Worm (Caenorhabditis elegans) whole organism, young adult: ENCODE measurements around the gene hpo-28.

Source experiments
- B0019.2 ChIP-seq: fragments of 200-800 bp; sonication (Bioruptor generic); conservative IDR thresholded peaks from 2 replicates; pipeline ENCODE4 v1.3.6; 2022; ENCODE audit warnings: missing genetic modification reagents, missing genetic modification characterization, missing compliant biosample characterization
- B0261.1 ChIP-seq: sonication (generic microtip); optimal IDR thresholded peaks from 2 replicates; lab custom pipeline; 2016; ENCODE audit warnings: mild to moderate bottlenecking, missing genetic modification characterization, moderate library complexity, missing compliant biosample characterization
- D2030.7 ChIP-seq: fragments of 200-800 bp; sonication (Bioruptor generic); IDR thresholded peaks from 2 replicates; pipeline ENCODE4 v1.3.6; 2022; ENCODE audit warnings: missing genetic modification reagents, missing genetic modification characterization, missing compliant biosample characterization
- F10E7.11 ChIP-seq: sonication (generic microtip); optimal IDR thresholded peaks from 2 replicates; lab custom pipeline; 2017; ENCODE audit warnings: mild to moderate bottlenecking, missing genetic modification characterization, moderate library complexity, missing compliant biosample characterization
- F23B12.7 ChIP-seq: sonication (generic microtip); optimal IDR thresholded peaks from 2 replicates; lab custom pipeline; 2017; ENCODE audit warnings: missing genetic modification characterization, mild to moderate bottlenecking, missing compliant biosample characterization, antibody characterized with exemption, moderate library complexity; ENCODE audit not compliant: insufficient read depth
- F33H1.4 ChIP-seq: fragments of 200-800 bp; sonication (Bioruptor generic); IDR thresholded peaks from 2 replicates; pipeline ENCODE4 v1.3.6; 2022; ENCODE audit warnings: missing genetic modification reagents, missing genetic modification characterization, missing compliant biosample characterization
- F39B2.1 ChIP-seq: fragments of 200-800 bp; sonication (Bioruptor generic); IDR thresholded peaks from 2 replicates; pipeline ENCODE4 v1.3.6; 2022; ENCODE audit warnings: missing genetic modification reagents, missing genetic modification characterization, missing compliant biosample characterization
- F57A8.1 ChIP-seq: fragments of 200-800 bp; sonication (Bioruptor generic); optimal IDR thresholded peaks from 2 replicates; lab custom pipeline; 2018; ENCODE audit warnings: mild to moderate bottlenecking, missing genetic modification characterization, moderate library complexity, missing compliant biosample characterization
- K12H6.12 ChIP-seq: fragments of 200-800 bp; sonication (Bioruptor generic); optimal IDR thresholded peaks from 2 replicates; lab custom pipeline; 2018; ENCODE audit warnings: mild to moderate bottlenecking, missing genetic modification characterization, missing compliant biosample characterization
- Y53F4B.3 ChIP-seq: fragments of 200-800 bp; sonication (Bioruptor generic); IDR thresholded peaks from 2 replicates; pipeline ENCODE4 v1.3.6; 2022; ENCODE audit warnings: missing genetic modification reagents, missing genetic modification characterization, missing compliant biosample characterization
- Y67H2A.10 ChIP-seq: fragments of 200-800 bp; sonication (Bioruptor generic); conservative IDR thresholded peaks from 2 replicates; pipeline ENCODE4 v1.3.6; 2022; ENCODE audit warnings: missing genetic modification reagents, missing genetic modification characterization, missing compliant biosample characterization
- Y79H2A.3 ChIP-seq: fragments of 200-800 bp; sonication (Bioruptor generic); conservative IDR thresholded peaks from 2 replicates; pipeline ENCODE4 v1.3.6; 2022; ENCODE audit warnings: missing genetic modification reagents, missing genetic modification characterization, missing compliant biosample characterization
- Y95B8A.8 ChIP-seq: fragments of 200-800 bp; sonication (Bioruptor generic); IDR thresholded peaks from 2 replicates; pipeline ENCODE4 v1.3.6; 2022; ENCODE audit warnings: missing genetic modification reagents, missing genetic modification characterization, missing compliant biosample characterization
- athp-1 ChIP-seq: sonication (generic microtip); optimal IDR thresholded peaks from 2 replicates; lab custom pipeline; 2017; ENCODE audit warnings: mild to moderate bottlenecking, missing genetic modification characterization, missing compliant biosample characterization
- attf-6 ChIP-seq: fragments of 200-800 bp; sonication (Bioruptor generic); IDR thresholded peaks from 2 replicates; pipeline ENCODE4 v1.3.6; 2022; ENCODE audit warnings: missing genetic modification reagents, missing genetic modification characterization, missing compliant biosample characterization
- ccch-3 ChIP-seq: fragments of 200-800 bp; sonication (Bioruptor generic); optimal IDR thresholded peaks from 2 replicates; lab custom pipeline; 2018; ENCODE audit warnings: mild to moderate bottlenecking, missing genetic modification characterization, missing compliant biosample characterization
- ceh-27 ChIP-seq: fragments of 200-800 bp; sonication (Bioruptor generic); optimal IDR thresholded peaks from 2 replicates; lab custom pipeline; 2018; ENCODE audit warnings: mild to moderate bottlenecking, missing genetic modification characterization, moderate library complexity, missing compliant biosample characterization
- ceh-58 ChIP-seq: fragments of 200-800 bp; sonication (Bioruptor generic); IDR thresholded peaks from 2 replicates; pipeline ENCODE4 v1.3.6; 2022; ENCODE audit warnings: missing genetic modification characterization, missing compliant biosample characterization
- ceh-91 ChIP-seq: fragments of 200-800 bp; sonication (Bioruptor generic); IDR thresholded peaks from 2 replicates; pipeline ENCODE4 v1.3.6; 2022; ENCODE audit warnings: missing genetic modification reagents, missing genetic modification characterization, missing compliant biosample characterization
- dpl-1 ChIP-seq: fragments of 150-350 bp; optimal IDR thresholded peaks from 2 replicates; lab custom pipeline; 2014; ENCODE audit warnings: missing biosample characterization, missing genetic modification reagents, missing genetic modification characterization
- efl-1 ChIP-seq: fragments of 150-350 bp; optimal IDR thresholded peaks from 2 replicates; lab custom pipeline; 2014; ENCODE audit warnings: missing biosample characterization, missing genetic modification reagents, missing genetic modification characterization
- egl-18 ChIP-seq: fragments of 200-800 bp; sonication (Bioruptor generic); IDR thresholded peaks from 2 replicates; pipeline ENCODE4 v1.3.6; 2022; ENCODE audit warnings: missing genetic modification reagents, missing genetic modification characterization, missing compliant biosample characterization
- fkh-3 ChIP-seq: sonication (generic microtip); optimal IDR thresholded peaks from 2 replicates; lab custom pipeline; 2016; ENCODE audit warnings: mild to moderate bottlenecking, missing genetic modification characterization, missing compliant biosample characterization
- hmg-20 ChIP-seq: fragments of 200-800 bp; sonication (Bioruptor generic); IDR thresholded peaks from 2 replicates; pipeline ENCODE4 v1.3.6; 2022; ENCODE audit warnings: missing genetic modification reagents, missing genetic modification characterization, missing compliant biosample characterization
- let-526 ChIP-seq: fragments of 200-800 bp; sonication (Bioruptor generic); IDR thresholded peaks from 2 replicates; pipeline ENCODE4 v1.3.6; 2022; ENCODE audit warnings: missing genetic modification reagents, missing genetic modification characterization, missing compliant biosample characterization
- let-607 ChIP-seq, 2 experiments: fragments of 200-800 bp in 1 of 2; sonication (Bioruptor generic) in 1 of 2; sonication (generic microtip) in 1 of 2; optimal IDR thresholded peaks; 2 replicates each; lab custom pipeline; 2016 to 2018; ENCODE audit warnings: mild to moderate bottlenecking in 2 of 2, missing compliant biosample characterization in 2 of 2, missing genetic modification characterization in 2 of 2, moderate library complexity in 2 of 2, missing genotype in 1 of 2
- lin-40 ChIP-seq: sonication (generic microtip); optimal IDR thresholded peaks from 2 replicates; lab custom pipeline; 2016; ENCODE audit warnings: missing genetic modification characterization, mild to moderate bottlenecking, missing compliant biosample characterization, missing genotype, missing genetic modification reagents
- lin-54 ChIP-seq: fragments of 200-800 bp; sonication (Bioruptor generic); optimal IDR thresholded peaks from 2 replicates; lab custom pipeline; 2018; ENCODE audit warnings: mild to moderate bottlenecking, missing genetic modification characterization, missing compliant biosample characterization
- lir-1 ChIP-seq: fragments of 200-800 bp; sonication (Bioruptor generic); conservative IDR thresholded peaks from 2 replicates; pipeline ENCODE4 v1.3.6; 2022; ENCODE audit warnings: missing genetic modification reagents, missing genetic modification characterization, missing compliant biosample characterization
- lsl-1 ChIP-seq: fragments of 200-800 bp; sonication (Bioruptor generic); optimal IDR thresholded peaks from 2 replicates; lab custom pipeline; 2018; ENCODE audit warnings: mild to moderate bottlenecking, missing genetic modification characterization, moderate library complexity, missing compliant biosample characterization
- lsy-27 ChIP-seq: sonication (generic microtip); optimal IDR thresholded peaks from 2 replicates; lab custom pipeline; 2017; ENCODE audit warnings: missing genetic modification characterization, mild to moderate bottlenecking, missing compliant biosample characterization, antibody characterized with exemption, missing genotype, borderline replicate concordance; ENCODE audit not compliant: insufficient read depth
- madf-10 ChIP-seq: sonication (generic microtip); optimal IDR thresholded peaks from 2 replicates; lab custom pipeline; 2016; ENCODE audit warnings: mild to moderate bottlenecking, missing genetic modification characterization, missing compliant biosample characterization
- madf-3 ChIP-seq: fragments of 200-800 bp; sonication (Bioruptor generic); IDR thresholded peaks from 2 replicates; pipeline ENCODE4 v1.3.6; 2022; ENCODE audit warnings: missing genetic modification reagents, missing genetic modification characterization, missing compliant biosample characterization
- madf-6 ChIP-seq: fragments of 200-800 bp; sonication (Bioruptor generic); IDR thresholded peaks from 2 replicates; pipeline ENCODE4 v1.3.6; 2022; ENCODE audit warnings: missing genetic modification reagents, missing genetic modification characterization, missing compliant biosample characterization
- madf-8 ChIP-seq: fragments of 200-800 bp; sonication (Bioruptor generic); conservative IDR thresholded peaks from 2 replicates; pipeline ENCODE4 v1.3.6; 2022; ENCODE audit warnings: missing genetic modification reagents, missing genetic modification characterization, missing compliant biosample characterization
- nfyb-1 ChIP-seq: fragments of 200-800 bp; sonication (Bioruptor generic); IDR thresholded peaks from 2 replicates; pipeline ENCODE4 v1.3.6; 2022; ENCODE audit warnings: missing genetic modification reagents, missing genetic modification characterization, missing compliant biosample characterization
- nhr-120 ChIP-seq: fragments of 200-800 bp; sonication (Bioruptor generic); IDR thresholded peaks from 2 replicates; pipeline ENCODE4 v1.3.6; 2022; ENCODE audit warnings: missing genetic modification characterization, missing compliant biosample characterization
- nhr-179 ChIP-seq: sonication (generic microtip); optimal IDR thresholded peaks from 2 replicates; lab custom pipeline; 2016; ENCODE audit warnings: mild to moderate bottlenecking, missing genetic modification characterization, missing compliant biosample characterization
- nhr-27 ChIP-seq: fragments of 200-800 bp; sonication (Bioruptor generic); optimal IDR thresholded peaks from 2 replicates; lab custom pipeline; 2018; ENCODE audit warnings: mild to moderate bottlenecking, missing genetic modification characterization, moderate library complexity, missing compliant biosample characterization
- sdz-38 ChIP-seq: sonication (generic microtip); optimal IDR thresholded peaks from 2 replicates; lab custom pipeline; 2016; ENCODE audit warnings: missing genotype, missing genetic modification characterization, missing compliant biosample characterization
- sea-2 ChIP-seq: fragments of 200-800 bp; sonication (Bioruptor generic); IDR thresholded peaks from 2 replicates; pipeline ENCODE4 v1.3.6; 2022; ENCODE audit warnings: missing genetic modification characterization, missing compliant biosample characterization
- snpc-1.1 ChIP-seq: sonication (generic microtip); optimal IDR thresholded peaks from 2 replicates; lab custom pipeline; 2017; ENCODE audit warnings: missing genetic modification characterization, mild to moderate bottlenecking, missing compliant biosample characterization, antibody characterized with exemption, moderate library complexity, missing genotype, missing genetic modification reagents; ENCODE audit not compliant: insufficient read depth
- snpc-1.3 ChIP-seq: sonication (generic microtip); optimal IDR thresholded peaks from 2 replicates; lab custom pipeline; 2017; ENCODE audit warnings: missing genetic modification characterization, mild to moderate bottlenecking, missing compliant biosample characterization, antibody characterized with exemption, moderate library complexity, missing genotype, missing genetic modification reagents; ENCODE audit not compliant: insufficient read depth
- snpc-3.4 ChIP-seq: sonication (generic microtip); optimal IDR thresholded peaks from 2 replicates; lab custom pipeline; 2017; ENCODE audit warnings: missing genetic modification characterization, mild to moderate bottlenecking, missing compliant biosample characterization, antibody characterized with exemption, moderate library complexity, missing genotype, missing genetic modification reagents
- xnd-1 ChIP-seq: sonication (generic microtip); optimal IDR thresholded peaks from 2 replicates; lab custom pipeline; 2016; ENCODE audit warnings: missing genotype, missing genetic modification reagents, missing genetic modification characterization, missing compliant biosample characterization
- zfh-2 ChIP-seq: fragments of 200-800 bp; sonication (Bioruptor generic); conservative IDR thresholded peaks from 2 replicates; pipeline ENCODE4 v1.3.6; 2022; ENCODE audit warnings: missing genetic modification reagents, missing genetic modification characterization, missing compliant biosample characterization
- ztf-18 ChIP-seq: sonication (generic microtip); optimal IDR thresholded peaks from 2 replicates; lab custom pipeline; 2016; ENCODE audit warnings: missing genotype, mild to moderate bottlenecking, missing genetic modification characterization, missing compliant biosample characterization
- ztf-26 ChIP-seq: sonication (generic microtip); optimal IDR thresholded peaks from 2 replicates; lab custom pipeline; 2017; ENCODE audit warnings: missing genetic modification characterization, missing compliant biosample characterization
- ztf-3 ChIP-seq: fragments of 200-800 bp; sonication (Bioruptor generic); optimal IDR thresholded peaks from 2 replicates; lab custom pipeline; 2018; ENCODE audit warnings: mild to moderate bottlenecking, missing genetic modification characterization, missing compliant biosample characterization

The hpo-28 gene

ce11 chrIII:5701491-5701890, 7.6 kb downstream of the hpo-28 start:
- TF ChIP-seq efl-1 (GFP tag; lab: Kevin White, UChicago) (peak; percentile 83), F33H1.4 (peak; percentile 79), K12H6.12 (no peak), snpc-1.3 (tag; lab: Kevin White, UChicago) (no peak), B0261.1 (tag; lab: Kevin White, UChicago) (no peak), xnd-1 (tag; lab: Kevin White, UChicago) (peak; percentile 21), lin-54 (no peak), dpl-1 (GFP tag; lab: Kevin White, UChicago) (no peak), hmg-20 (GFP tag; lab: Robert Waterston, UW) (no peak), attf-6 (no peak), nhr-179 (no peak), ceh-58 (GFP tag; lab: Robert Waterston, UW) (no peak), Y53F4B.3 (GFP tag; lab: Robert Waterston, UW) (no peak), sdz-38 (tag; lab: Kevin White, UChicago) (no peak), Y67H2A.10 (GFP tag; lab: Robert Waterston, UW) (no peak), madf-3 (GFP tag; lab: Robert Waterston, UW) (no peak), madf-10 (tag; lab: Kevin White, UChicago) (no peak), Y79H2A.3 (GFP tag; lab: Robert Waterston, UW) (no peak), zfh-2 (GFP tag; lab: Robert Waterston, UW) (no peak), nhr-27 (tag; lab: Kevin White, UChicago) (no peak), ztf-3 (GFP tag; lab: Kevin White, UChicago) (no peak), lir-1 (no peak), lsy-27 (tag; lab: Kevin White, UChicago) (no peak), athp-1 (tag; lab: Kevin White, UChicago) (no peak), F39B2.1 (GFP tag; lab: Robert Waterston, UW) (no peak), lsl-1 (peak; percentile 80), nhr-120 (GFP tag; lab: Robert Waterston, UW) (no peak), Y95B8A.8 (GFP tag; lab: Robert Waterston, UW) (no peak), sea-2 (GFP tag; lab: Robert Waterston, UW) (no peak), let-526 (GFP tag; lab: Robert Waterston, UW) (no peak), ztf-26 (tag; lab: Kevin White, UChicago) (no peak), ceh-27 (GFP tag; lab: Kevin White, UChicago) (no peak), lin-40 (tag; lab: Kevin White, UChicago) (no peak), F57A8.1 (GFP tag; lab: Kevin White, UChicago) (no peak), B0019.2 (GFP tag; lab: Robert Waterston, UW) (no peak), F10E7.11 (tag; lab: Kevin White, UChicago) (no peak), fkh-3 (no peak), snpc-3.4 (tag; lab: Kevin White, UChicago) (no peak), egl-18 (GFP tag; lab: Robert Waterston, UW) (no peak), nfyb-1 (GFP tag; lab: Robert Waterston, UW) (no peak), madf-6 (GFP tag; lab: Robert Waterston, UW) (peak; percentile 78), ceh-91 (GFP tag; lab: Robert Waterston, UW) (peak; percentile 41; the same call in 1 of the 2 replicates), snpc-1.1 (tag; lab: Kevin White, UChicago) (no peak), ccch-3 (GFP tag; lab: Kevin White, UChicago) (no peak), madf-8 (GFP tag; lab: Robert Waterston, UW) (peak; percentile 49), F23B12.7 (tag; lab: Kevin White, UChicago) (no peak), let-607 (tag; optimal IDR thresholded peaks at IDR 0.05; lab: Kevin White, UChicago) (no peak), D2030.7 (GFP tag; lab: Robert Waterston, UW) (peak; percentile 41; the same call in 1 of the 2 replicates), ztf-18 (tag; lab: Kevin White, UChicago) (no peak)
